Fruit fly (Drosophila melanogaster) whole organism, embryonic: Measurements from ENCODE around the gene Vti1b.
A peak's percentile ranks its signal among the peaks of the same experiment; 100 is the strongest.

ENCODE experiments used
- CG10267 ChIP-seq: fragments of 200-800 bp; sonication (Bioruptor generic); optimal IDR thresholded peaks from 2 replicates; lab custom pipeline; 2018; ENCODE audit warnings: missing biosample characterization, mild to moderate bottlenecking, missing genetic modification characterization, moderate library complexity
- CG11456 ChIP-seq: fragments of 200-800 bp; sonication (Bioruptor generic); IDR thresholded peaks from 3 replicates; pipeline ENCODE4 v1.3.6; 2022; ENCODE audit warnings: missing biosample characterization, missing genetic modification characterization
- CG13296 ChIP-seq: fragments of 200-800 bp; sonication (Bioruptor generic); optimal IDR thresholded peaks from 3 replicates; lab custom pipeline; 2018; ENCODE audit warnings: missing biosample characterization, mild to moderate bottlenecking, missing genetic modification characterization
- CG13424 ChIP-seq: fragments of 200-800 bp; sonication (Bioruptor generic); optimal IDR thresholded peaks from 2 replicates; lab custom pipeline; 2019; ENCODE audit warnings: missing biosample characterization, mild to moderate bottlenecking, missing genetic modification characterization, moderate library complexity
- CG14441 ChIP-seq: fragments of 200-800 bp; sonication (Bioruptor generic); IDR thresholded peaks from 2 replicates; pipeline ENCODE4 v1.3.6; 2022; ENCODE audit warnings: missing biosample characterization, missing genetic modification characterization
- CG1603 ChIP-seq: fragments of 200-800 bp; sonication (Bioruptor generic); optimal IDR thresholded peaks from 2 replicates; lab custom pipeline; 2019; ENCODE audit warnings: missing biosample characterization, mild to moderate bottlenecking, missing genetic modification characterization, moderate library complexity
- CG16813 ChIP-seq: fragments of 200-800 bp; sonication (Bioruptor generic); IDR thresholded peaks from 3 replicates; pipeline ENCODE4 v1.3.6; 2022; ENCODE audit warnings: missing biosample characterization, missing genetic modification characterization; ENCODE audit not compliant: partially characterized antibody
- CG3838 ChIP-seq: fragments of 200-800 bp; sonication (Bioruptor generic); optimal IDR thresholded peaks from 3 replicates; lab custom pipeline; 2016; ENCODE audit warnings: missing biosample characterization, missing genetic modification characterization
- CG4617 ChIP-seq: fragments of 200-800 bp; sonication (Bioruptor generic); optimal IDR thresholded peaks from 3 replicates; lab custom pipeline; 2016; ENCODE audit warnings: missing biosample characterization, missing genetic modification characterization, borderline replicate concordance
- CG5245 ChIP-seq: fragments of 200-800 bp; sonication (Bioruptor generic); optimal IDR thresholded peaks from 3 replicates; lab custom pipeline; 2016; ENCODE audit warnings: missing biosample characterization, missing genetic modification characterization
- CG6854 ChIP-seq: fragments of 200-800 bp; sonication (Bioruptor generic); optimal IDR thresholded peaks from 3 replicates; lab custom pipeline; 2017; ENCODE audit warnings: missing biosample characterization, mild to moderate bottlenecking, missing genetic modification characterization
- CG7987 ChIP-seq: fragments of 200-800 bp; sonication (Bioruptor generic); optimal IDR thresholded peaks from 2 replicates; lab custom pipeline; 2018; ENCODE audit warnings: missing biosample characterization, mild to moderate bottlenecking, missing genetic modification characterization, moderate library complexity
- CG8388 ChIP-seq: fragments of 200-800 bp; sonication (Bioruptor generic); optimal IDR thresholded peaks from 2 replicates; lab custom pipeline; 2019; ENCODE audit warnings: missing biosample characterization, mild to moderate bottlenecking, missing genetic modification characterization, moderate library complexity
- CG9437 ChIP-seq: fragments of 200-800 bp; sonication (Bioruptor generic); optimal IDR thresholded peaks from 2 replicates; lab custom pipeline; 2018; ENCODE audit warnings: missing biosample characterization, mild to moderate bottlenecking, missing genetic modification characterization
- CHES-1-like ChIP-seq: fragments of 200-800 bp; sonication (Bioruptor generic); optimal IDR thresholded peaks from 2 replicates; lab custom pipeline; 2016; ENCODE audit warnings: missing biosample characterization, missing genetic modification characterization
- CTCF ChIP-seq: fragments of 200-800 bp; sonication (Bioruptor generic); optimal IDR thresholded peaks from 2 replicates; lab custom pipeline; 2017; ENCODE audit warnings: missing biosample characterization, mild to moderate bottlenecking, missing genetic modification characterization, moderate library complexity
- D19A ChIP-seq: fragments of 200-800 bp; optimal IDR thresholded peaks from 3 replicates; lab custom pipeline; 2019; ENCODE audit warnings: missing biosample characterization, mild to moderate bottlenecking, missing genetic modification characterization, moderate library complexity
- Elba2 ChIP-seq: fragments of 200-800 bp; sonication (Bioruptor generic); optimal IDR thresholded peaks from 3 replicates; lab custom pipeline; 2016; ENCODE audit warnings: missing biosample characterization, missing genetic modification characterization
- Hmr ChIP-seq: fragments of 200-800 bp; sonication (Bioruptor generic); optimal IDR thresholded peaks from 3 replicates; lab custom pipeline; 2017; ENCODE audit warnings: mild to moderate bottlenecking, missing biosample characterization, missing genetic modification reagents, missing genetic modification characterization
- Hr3 ChIP-seq: fragments of 200-800 bp; sonication (Bioruptor generic); optimal IDR thresholded peaks from 3 replicates; lab custom pipeline; 2016; ENCODE audit warnings: missing biosample characterization, missing genetic modification characterization
- Hr78 ChIP-seq, 2 experiments: fragments of 200-800 bp in 1 of 2; fragments of >200 bp in 1 of 2; sonication (Bioruptor generic) in 1 of 2; optimal IDR thresholded peaks; 2 replicates each; lab custom pipeline; 2017 to 2019; ENCODE audit warnings: missing biosample characterization in 2 of 2, missing genetic modification characterization in 2 of 2, mild to moderate bottlenecking in 1 of 2, moderate library complexity in 1 of 2
- MESR4 ChIP-seq: fragments of 200-800 bp; sonication (Bioruptor generic); optimal IDR thresholded peaks from 2 replicates; lab custom pipeline; 2018; ENCODE audit warnings: missing biosample characterization, mild to moderate bottlenecking, missing genetic modification characterization, moderate library complexity
- NC2β ChIP-seq: fragments of 200-800 bp; sonication (Bioruptor generic); optimal IDR thresholded peaks from 2 replicates; lab custom pipeline; 2016; ENCODE audit warnings: missing biosample characterization, missing genetic modification characterization
- Neu2 ChIP-seq: fragments of 200-800 bp; sonication (Bioruptor generic); optimal IDR thresholded peaks from 3 replicates; lab custom pipeline; 2016; ENCODE audit warnings: missing biosample characterization, missing genetic modification characterization, borderline replicate concordance
- Optix ChIP-seq: fragments of 200-800 bp; sonication (Bioruptor generic); IDR thresholded peaks from 3 replicates; pipeline ENCODE4 v1.3.6; 2022; ENCODE audit warnings: missing biosample characterization, missing genetic modification characterization
- Stat92E ChIP-seq, 3 experiments: fragments of >200 bp in 2 of 3; fragments of 200-800 bp in 1 of 3; sonication (Bioruptor generic) in 1 of 3; optimal IDR thresholded peaks; 2 replicates each; lab custom pipeline; 2017 to 2019; ENCODE audit warnings: missing biosample characterization in 3 of 3, missing genetic modification characterization in 3 of 3, mild to moderate bottlenecking in 1 of 3, moderate library complexity in 1 of 3
- ac ChIP-seq: fragments of 200-800 bp; sonication (Bioruptor generic); optimal IDR thresholded peaks from 3 replicates; lab custom pipeline; 2017; ENCODE audit warnings: missing biosample characterization, mild to moderate bottlenecking, missing genetic modification characterization
- ara ChIP-seq: fragments of 200-800 bp; sonication (Bioruptor generic); IDR thresholded peaks from 2 replicates; pipeline ENCODE4 v1.3.6; 2022; ENCODE audit warnings: missing biosample characterization, missing genetic modification characterization
- ash1 ChIP-seq: fragments of 200-800 bp; sonication (Bioruptor generic); optimal IDR thresholded peaks from 2 replicates; lab custom pipeline; 2018; ENCODE audit warnings: missing biosample characterization, mild to moderate bottlenecking, missing genetic modification characterization
- chif ChIP-seq, 2 experiments: fragments of 200-800 bp; sonication (Bioruptor generic); optimal IDR thresholded peaks; 3 replicates each; lab custom pipeline; 2016; ENCODE audit warnings: missing biosample characterization in 2 of 2, missing genetic modification characterization in 2 of 2
- ci ChIP-seq: fragments of 200-800 bp; sonication (Bioruptor generic); IDR thresholded peaks from 3 replicates; pipeline ENCODE4 v1.3.6; 2022; ENCODE audit warnings: missing biosample characterization, missing genetic modification characterization
- corto ChIP-seq: fragments of 200-800 bp; sonication (Bioruptor generic); optimal IDR thresholded peaks from 2 replicates; lab custom pipeline; 2016; ENCODE audit warnings: missing biosample characterization, mild to moderate bottlenecking, missing genetic modification characterization, moderate library complexity
- da ChIP-seq: fragments of 200-800 bp; sonication (Bioruptor generic); optimal IDR thresholded peaks from 2 replicates; lab custom pipeline; 2016; ENCODE audit warnings: missing biosample characterization, missing genetic modification characterization
- esg ChIP-seq: fragments of 200-800 bp; sonication (Bioruptor generic); conservative IDR thresholded peaks from 2 replicates; pipeline ENCODE4 v1.3.6; 2022; ENCODE audit warnings: missing biosample characterization, missing genetic modification characterization
- ewg ChIP-seq: fragments of 200-800 bp; sonication (Bioruptor generic); optimal IDR thresholded peaks from 3 replicates; lab custom pipeline; 2017; ENCODE audit warnings: mild to moderate bottlenecking, missing biosample characterization, missing genetic modification reagents, missing genetic modification characterization
- grn ChIP-seq: fragments of 200-800 bp; sonication (Bioruptor generic); optimal IDR thresholded peaks from 3 replicates; lab custom pipeline; 2017; ENCODE audit warnings: missing biosample characterization, missing genetic modification characterization
- gsb-n ChIP-seq: fragments of 200-800 bp; sonication (Bioruptor generic); optimal IDR thresholded peaks from 3 replicates; lab custom pipeline; 2018; ENCODE audit warnings: missing biosample characterization, mild to moderate bottlenecking, missing genetic modification characterization
- hb ChIP-seq: fragments of 200-800 bp; sonication (Bioruptor generic); IDR thresholded peaks from 3 replicates; pipeline ENCODE4 v1.3.6; 2022; ENCODE audit warnings: missing biosample characterization, missing genetic modification characterization; ENCODE audit not compliant: partially characterized antibody
- hkb ChIP-seq, 2 experiments: fragments of 200-800 bp in 1 of 2; fragments of >200 bp in 1 of 2; sonication (Bioruptor generic) in 1 of 2; IDR thresholded peaks in 1 of 2; optimal IDR thresholded peaks in 1 of 2; 2 replicates each; pipeline versions ENCODE4 v1.3.6 to Lab custom; 2017 to 2022; ENCODE audit warnings: missing biosample characterization in 1 of 2, missing genetic modification characterization in 1 of 2
- jigr1 ChIP-seq: fragments of 200-800 bp; sonication (Bioruptor generic); IDR thresholded peaks from 3 replicates; pipeline ENCODE4 v1.3.6; 2022; ENCODE audit warnings: missing biosample characterization, missing genetic modification characterization
- knrl ChIP-seq: fragments of 200-800 bp; sonication (Bioruptor generic); IDR thresholded peaks from 3 replicates; pipeline ENCODE4 v1.3.6; 2022; ENCODE audit warnings: missing biosample characterization, missing genetic modification characterization; ENCODE audit not compliant: partially characterized antibody
- run ChIP-seq: fragments of 200-800 bp; sonication (Bioruptor generic); optimal IDR thresholded peaks from 3 replicates; lab custom pipeline; 2018; ENCODE audit warnings: missing biosample characterization, mild to moderate bottlenecking, missing genetic modification characterization
- sna ChIP-seq: fragments of 200-800 bp; sonication (Bioruptor generic); IDR thresholded peaks from 2 replicates; pipeline ENCODE4 v1.3.6; 2022; ENCODE audit warnings: missing biosample characterization, missing genetic modification characterization; ENCODE audit not compliant: partially characterized antibody
- tll ChIP-seq, 2 experiments: fragments of 200-800 bp in 1 of 2; fragments of >200 bp in 1 of 2; sonication (Bioruptor generic) in 1 of 2; optimal IDR thresholded peaks; 2 replicates each; lab custom pipeline; 2017 to 2019; ENCODE audit warnings: missing biosample characterization in 2 of 2, missing genetic modification characterization in 2 of 2, mild to moderate bottlenecking in 1 of 2, moderate library complexity in 1 of 2
- tna ChIP-seq: fragments of 200-800 bp; sonication (Bioruptor generic); IDR thresholded peaks from 2 replicates; pipeline ENCODE4 v1.3.6; 2022; ENCODE audit warnings: missing biosample characterization, missing genetic modification characterization; ENCODE audit not compliant: partially characterized antibody
- yki ChIP-seq: fragments of >200 bp; optimal IDR thresholded peaks from 3 replicates; lab custom pipeline; 2018
- zen ChIP-seq: fragments of 200-800 bp; sonication (Bioruptor generic); optimal IDR thresholded peaks from 3 replicates; lab custom pipeline; 2018; ENCODE audit warnings: missing biosample characterization, mild to moderate bottlenecking, missing genetic modification characterization, moderate library complexity

Vti1b gene

dm6 chr3R:18398954-18399697 lies 2.3 kb downstream of the Vti1b start, which contains the start of gene Vha100-2 (continued):
- TF ChIP-seq jigr1 (GFP tag; lab: Robert Waterston, UW) (no peak), MESR4 (GFP tag; lab: Kevin White, UChicago) (peak; percentile 21), CG3838 (GFP tag; lab: Kevin White, UChicago) (no peak), D19A (tag; lab: Kevin White, UChicago) (peak; percentile 39), CG8388 (no peak), grn (GFP tag; lab: Kevin White, UChicago) (peak; percentile 91), run (tag; lab: Kevin White, UChicago) (no peak), CG14441 (GFP tag; lab: Robert Waterston, UW) (peak; percentile 65), CG16813 (GFP tag; lab: Robert Waterston, UW) (no peak), tll (GFP tag; optimal IDR thresholded peaks at IDR 0.05; lab: Kevin White, UChicago) (peak in 1 of 2 experiments; percentile 4), gsb-n (no peak), NC2β (GFP tag; lab: Kevin White, UChicago) (no peak), tna (GFP tag; lab: Robert Waterston, UW) (peak; percentile 52; the same call in 1 of the 2 replicates), ara (GFP tag; lab: Robert Waterston, UW) (no peak), zen (tag; lab: Kevin White, UChicago) (no peak), chif (GFP tag; optimal IDR thresholded peaks at IDR 0.05; lab: Kevin White, UChicago) (peak in 1 of 2 experiments; percentile 2), Hr3 (GFP tag; lab: Kevin White, UChicago) (no peak), Neu2 (GFP tag; lab: Kevin White, UChicago) (no peak), CHES-1-like (peak; percentile 28), CG13424 (tag; lab: Kevin White, UChicago) (peak; percentile 35), da (GFP tag; lab: Kevin White, UChicago) (peak; percentile 27), Hr78 (GFP tag; optimal IDR thresholded peaks at IDR 0.05; lab: Kevin White, UChicago) (peak in 1 of 2 experiments; percentile 29), CG4617 (GFP tag; lab: Kevin White, UChicago) (peak; percentile 66), CTCF (peak; percentile 39), CG9437 (GFP tag; lab: Kevin White, UChicago) (peak; percentile 14), yki (no peak), CG13296 (GFP tag; lab: Kevin White, UChicago) (peak; percentile 56), sna (no peak), CG11456 (peak; percentile 69; the same call in 2 of the 3 replicates), corto (GFP tag; lab: Kevin White, UChicago) (peak; percentile 14), CG1603 (tag; lab: Kevin White, UChicago) (peak; percentile 67), Optix (GFP tag; lab: Robert Waterston, UW) (0 out of 3 replicates have a peak, but pooled peaks have one; percentile 5), CG10267 (tag; lab: Kevin White, UChicago) (peak; percentile 97), Hmr (GFP tag; lab: Kevin White, UChicago) (peak; percentile 45), hb (no peak), Elba2 (GFP tag; lab: Kevin White, UChicago) (no peak), CG7987 (GFP tag; lab: Kevin White, UChicago) (peak; percentile 56), knrl (GFP tag; lab: Robert Waterston, UW) (peak; percentile 37; the same call in 1 of the 3 replicates), ash1 (GFP tag; lab: Kevin White, UChicago) (peak; percentile 19), ci (GFP tag; lab: Robert Waterston, UW) (peak; percentile 83), ewg (GFP tag; lab: Kevin White, UChicago) (no peak), hkb (optimal IDR thresholded peaks at IDR 0.05; lab: Kevin White, UChicago) (no peak), hkb (GFP tag; IDR thresholded peaks at IDR 0.05; lab: Robert Waterston, UW) (peak; percentile 53), CG5245 (GFP tag; lab: Kevin White, UChicago) (no peak), Stat92E (GFP tag; optimal IDR thresholded peaks at IDR 0.05; lab: Kevin White, UChicago) (peak in 1 of 3 experiments; percentile 16), CG6854 (GFP tag; lab: Kevin White, UChicago) (peak; percentile 3), ac (GFP tag; lab: Kevin White, UChicago) (no peak), esg (no peak)
